Worm (Caenorhabditis elegans) whole organism, mixed stage, embryonic: ENCODE measurements around the gene pipp-4P.

ENCODE experiments used
- M03D4.4 ChIP-seq: sonication (generic microtip); optimal IDR thresholded peaks from 2 replicates; lab custom pipeline; 2017; ENCODE audit warnings: mild to moderate bottlenecking, missing genetic modification characterization, missing compliant biosample characterization
- ceh-43 ChIP-seq: fragments of 200-800 bp; sonication (Bioruptor generic); optimal IDR thresholded peaks from 2 replicates; lab custom pipeline; 2018; ENCODE audit warnings: mild to moderate bottlenecking, missing genetic modification characterization, moderate library complexity, missing compliant biosample characterization
- hlh-1 ChIP-seq: fragments of 150-350 bp; optimal IDR thresholded peaks from 2 replicates; lab custom pipeline; 2014; ENCODE audit warnings: missing biosample characterization, missing genetic modification reagents, missing genetic modification characterization
- lin-32 ChIP-seq: fragments of 200-800 bp; sonication (Bioruptor generic); optimal IDR thresholded peaks from 2 replicates; lab custom pipeline; 2018; ENCODE audit warnings: mild to moderate bottlenecking, missing genetic modification characterization, missing compliant biosample characterization
- mls-2 ChIP-seq: sonication (generic microtip); optimal IDR thresholded peaks from 2 replicates; lab custom pipeline; 2016; ENCODE audit warnings: mild to moderate bottlenecking, missing genetic modification characterization, moderate library complexity, missing compliant biosample characterization
- nhr-12 ChIP-seq: fragments of 150-350 bp; optimal IDR thresholded peaks from 2 replicates; lab custom pipeline; 2014; ENCODE audit warnings: missing biosample characterization, missing genetic modification characterization
- nhr-76 ChIP-seq: sonication (generic microtip); optimal IDR thresholded peaks from 2 replicates; lab custom pipeline; 2017; ENCODE audit warnings: missing biosample characterization, missing genetic modification characterization
- pha-4 ChIP-seq: fragments of 150-350 bp; optimal IDR thresholded peaks from 2 replicates; lab custom pipeline; 2018; ENCODE audit warnings: missing biosample characterization, missing genetic modification reagents, missing genetic modification characterization
- unc-39 ChIP-seq: fragments of 150-350 bp; optimal IDR thresholded peaks from 2 replicates; lab custom pipeline; 2014; ENCODE audit warnings: missing biosample characterization, missing genetic modification characterization
- ztf-11 ChIP-seq: fragments of 150-350 bp; optimal IDR thresholded peaks from 2 replicates; lab custom pipeline; 2014; ENCODE audit warnings: missing biosample characterization, missing genetic modification characterization

DNA sequence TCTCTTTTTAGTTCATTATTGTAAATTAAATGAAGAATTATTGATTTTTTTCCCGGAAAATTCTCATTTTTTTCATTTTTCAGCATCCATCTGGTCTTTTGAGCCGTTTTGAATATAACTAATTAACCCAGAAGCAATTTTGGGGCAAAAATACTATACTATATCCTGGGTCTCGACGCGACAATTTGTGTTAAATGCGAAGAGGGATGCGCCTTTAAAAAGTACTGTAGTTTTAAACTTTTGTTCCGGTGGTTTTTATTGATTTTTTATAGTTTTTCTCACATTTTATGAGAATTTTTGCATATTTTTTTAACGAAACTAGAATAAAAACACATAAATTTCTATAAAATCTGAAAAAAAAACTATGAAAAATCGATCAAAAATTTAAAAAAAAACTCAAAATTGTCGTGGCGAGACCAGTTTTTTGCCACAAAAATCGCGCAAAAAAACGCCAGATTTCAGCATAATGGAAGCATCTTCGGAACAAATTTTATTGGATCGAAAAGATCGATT is 31.0 kb upstream of the pipp-4P start, which contains the start of gene tbcc-1:
- no peak for TF ChIP-seq hlh-1
- no peak for TF ChIP-seq nhr-12 (tag; lab: Kevin White, UChicago)
- no peak for TF ChIP-seq ztf-11
- no peak for TF ChIP-seq ceh-43
- no peak for TF ChIP-seq pha-4 (tag; lab: Kevin White, UChicago)
- no peak for TF ChIP-seq mls-2 (tag; lab: Kevin White, UChicago)
- no peak for TF ChIP-seq unc-39 (tag; lab: Kevin White, UChicago)
- no peak for TF ChIP-seq M03D4.4 (tag; lab: Kevin White, UChicago)
- TF ChIP-seq nhr-76 (tag; lab: Kevin White, UChicago), result no peak
- no peak for TF ChIP-seq lin-32 (GFP tag; lab: Kevin White, UChicago)
